Worm (Caenorhabditis elegans) whole organism, mixed stage, embryonic: ENCODE data around the gene fbxc-47.

Experiments used
- ceh-83 ChIP-seq: fragments of 200-800 bp; sonication (Bioruptor generic); optimal IDR thresholded peaks from 2 replicates; lab custom pipeline; 2018; ENCODE audit warnings: mild to moderate bottlenecking, missing genetic modification characterization, missing compliant biosample characterization
- drap-1 ChIP-seq: fragments of 200-800 bp; sonication (Bioruptor generic); optimal IDR thresholded peaks from 3 replicates; lab custom pipeline; 2018; ENCODE audit warnings: mild to moderate bottlenecking, missing genetic modification characterization, missing compliant biosample characterization
- elt-3 ChIP-seq: fragments of 150-350 bp; optimal IDR thresholded peaks from 2 replicates; lab custom pipeline; 2014; ENCODE audit warnings: missing biosample characterization, missing genetic modification characterization
- lsy-2 ChIP-seq: fragments of 150-350 bp; optimal IDR thresholded peaks from 2 replicates; lab custom pipeline; 2014; ENCODE audit warnings: missing biosample characterization, missing genetic modification characterization
- nhr-12 ChIP-seq: fragments of 150-350 bp; optimal IDR thresholded peaks from 2 replicates; lab custom pipeline; 2014; ENCODE audit warnings: missing biosample characterization, missing genetic modification characterization
- nhr-2 ChIP-seq: fragments of 150-350 bp; optimal IDR thresholded peaks from 2 replicates; lab custom pipeline; 2014; ENCODE audit warnings: missing biosample characterization, missing genetic modification characterization
- nhr-28 ChIP-seq: fragments of 150-350 bp; optimal IDR thresholded peaks from 2 replicates; lab custom pipeline; 2014; ENCODE audit warnings: missing biosample characterization, missing genetic modification characterization
- sem-2 ChIP-seq: fragments of 200-800 bp; sonication (Bioruptor generic); optimal IDR thresholded peaks from 2 replicates; lab custom pipeline; 2018; ENCODE audit warnings: mild to moderate bottlenecking, missing genetic modification characterization, missing compliant biosample characterization
- snpc-4 ChIP-seq: fragments of 150-350 bp; optimal IDR thresholded peaks from 2 replicates; lab custom pipeline; 2014; ENCODE audit warnings: missing biosample characterization, missing genetic modification characterization
- sptf-1 ChIP-seq: sonication (generic microtip); optimal IDR thresholded peaks from 2 replicates; lab custom pipeline; 2017; ENCODE audit warnings: mild to moderate bottlenecking, missing genetic modification characterization, moderate library complexity, missing compliant biosample characterization
- unc-62 ChIP-seq: fragments of 150-350 bp; optimal IDR thresholded peaks from 2 replicates; lab custom pipeline; 2014; ENCODE audit warnings: missing biosample characterization, missing genetic modification reagents, missing genetic modification characterization
- ztf-11 ChIP-seq: fragments of 150-350 bp; optimal IDR thresholded peaks from 2 replicates; lab custom pipeline; 2014; ENCODE audit warnings: missing biosample characterization, missing genetic modification characterization

DNA sequence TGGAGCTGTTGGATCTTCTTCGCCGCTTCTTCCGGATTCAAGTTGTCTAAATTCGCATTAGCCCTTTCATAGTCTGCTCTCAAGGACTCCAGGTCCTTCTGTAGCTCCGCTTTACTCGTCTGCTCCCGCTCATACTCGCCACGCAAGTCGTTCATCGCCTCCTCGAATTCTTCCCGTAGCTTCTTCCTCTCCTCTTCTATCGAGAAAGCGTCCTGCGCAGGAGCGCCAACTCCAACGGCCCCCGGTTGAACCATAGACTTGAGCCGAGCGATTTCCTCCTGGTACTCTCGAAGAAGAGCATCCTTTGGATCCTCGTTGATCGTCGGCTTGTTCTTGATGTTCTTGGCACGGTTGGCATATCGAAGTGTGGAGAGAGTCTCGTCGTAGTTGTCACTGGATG is 7.9 kb upstream of the fbxc-47 start:
- TF ChIP-seq snpc-4 (no peak), nhr-12 (no peak), sem-2 (GFP tag; lab: Kevin White, UChicago) (no peak), drap-1 (GFP tag; lab: Kevin White, UChicago) (no peak), ceh-83 (GFP tag; lab: Kevin White, UChicago) (no peak), unc-62 (no peak), sptf-1 (tag; lab: Kevin White, UChicago) (no peak), ztf-11 (tag; lab: Kevin White, UChicago) (no peak), nhr-28 (tag; lab: Kevin White, UChicago) (no peak), nhr-2 (tag; lab: Kevin White, UChicago) (no peak), lsy-2 (no peak), elt-3 (tag; lab: Kevin White, UChicago) (no peak)
